Fruit fly (Drosophila melanogaster): ENCODE results near the gene Glyp.

The Glyp gene

dm6 chr2L:2172460-2173121, 42.0 kb downstream of the Glyp start:
- TF ChIP-seq ovo (GFP tag; optimal IDR thresholded peaks at IDR 0.05) (peak; percentile 9), toe (GFP tag; optimal IDR thresholded peaks at IDR 0.05) (no peak), CG12768 (GFP tag; optimal IDR thresholded peaks at IDR 0.05) (no peak)

DNA sequence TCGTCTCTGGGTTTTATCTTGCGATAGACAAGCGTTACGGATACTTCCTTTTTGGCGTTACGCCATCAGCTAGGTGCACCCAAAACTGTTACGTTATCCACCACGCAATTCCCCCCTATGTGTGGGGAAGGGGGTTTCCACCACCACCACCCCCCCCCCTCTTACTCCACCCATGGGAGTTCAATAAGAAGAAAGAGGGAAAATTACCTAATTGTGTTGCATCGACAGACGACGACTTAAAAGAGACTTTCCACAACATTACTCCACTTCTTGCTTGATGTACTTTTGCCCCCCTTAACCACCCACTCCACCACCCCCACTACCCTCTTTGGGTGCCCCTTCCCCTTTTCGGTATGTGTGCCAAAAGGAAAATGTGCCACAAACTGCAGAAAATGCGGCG, 42.6 kb downstream of the Glyp start:
- TF ChIP-seq CG33017 (tag; optimal IDR thresholded peaks at IDR 0.05) (no peak), CG14711 (tag; optimal IDR thresholded peaks at IDR 0.05) (no peak), Hr96 (GFP tag; optimal IDR thresholded peaks at IDR 0.05) (no peak), toe (GFP tag; optimal IDR thresholded peaks at IDR 0.05) (no peak)

DNA sequence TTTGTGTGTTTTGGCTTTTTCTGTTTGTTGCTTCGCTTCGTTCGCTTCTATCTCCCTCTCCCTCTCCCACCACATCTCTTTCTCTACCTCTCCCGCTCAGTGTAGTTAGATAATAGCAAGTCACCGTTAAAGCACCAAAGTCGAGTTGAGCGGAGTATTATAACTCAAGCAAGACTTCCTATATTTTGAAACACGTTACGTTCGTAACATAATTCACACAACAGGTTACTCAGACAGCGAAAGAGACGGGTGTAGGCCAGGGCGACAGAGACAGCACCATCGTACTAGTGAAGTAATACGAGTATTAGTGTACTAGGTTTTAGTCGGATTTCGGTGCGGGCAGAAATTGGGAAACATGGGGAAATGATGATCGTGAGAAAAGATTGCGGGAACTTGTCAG, 43.0 kb downstream of the Glyp start:
- no peak for TF ChIP-seq ovo (GFP tag; optimal IDR thresholded peaks at IDR 0.05)
- TF ChIP-seq CG12768 (GFP tag; optimal IDR thresholded peaks at IDR 0.05): no peak
- no peak for TF ChIP-seq Crg-1 (GFP tag; optimal IDR thresholded peaks at IDR 0.05)
- no peak for TF ChIP-seq CG33017 (tag; optimal IDR thresholded peaks at IDR 0.05)

DNA sequence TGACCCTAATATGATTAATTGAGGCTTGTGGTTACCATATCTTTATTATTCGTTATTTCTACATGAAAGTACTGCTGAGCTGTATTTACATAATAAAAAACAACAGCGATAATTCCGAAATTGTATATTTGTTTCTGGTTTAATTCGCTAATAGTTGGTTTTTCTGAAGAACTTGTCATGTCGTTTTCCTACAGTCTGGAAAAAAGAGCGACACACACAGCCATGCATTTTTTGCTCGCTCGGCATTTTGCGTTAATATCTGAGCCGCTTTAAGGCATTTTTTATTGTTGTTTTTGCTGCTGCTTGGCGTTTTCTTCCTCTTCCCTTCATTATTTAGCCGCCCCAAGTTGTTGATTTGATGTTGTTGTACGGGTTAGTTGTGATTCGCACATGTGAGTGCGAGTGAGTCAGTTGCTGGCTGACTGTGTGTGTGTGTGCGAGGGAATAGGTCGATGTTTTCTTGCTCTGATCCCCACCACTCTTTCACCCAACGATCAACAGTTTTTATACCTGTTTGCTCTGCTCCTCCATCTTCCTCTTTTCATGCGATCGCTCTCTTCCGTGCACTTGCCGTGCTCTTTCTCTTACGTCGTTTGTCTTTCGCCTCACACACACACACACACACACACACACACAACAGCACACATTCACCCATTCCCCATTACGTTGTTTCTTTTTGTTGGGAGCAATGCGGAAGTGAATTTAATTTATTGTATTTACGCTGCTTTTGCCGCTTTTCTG, 44.6 kb downstream of the Glyp start:
- TF ChIP-seq cic (GFP tag; optimal IDR thresholded peaks at IDR 0.05) (peak; percentile 62), Clk (GFP tag; optimal IDR thresholded peaks at IDR 0.05) (no peak), kay (GFP tag; ENCODE audit: borderline replicate concordance) (peak; percentile 97), ovo (GFP tag; optimal IDR thresholded peaks at IDR 0.05) (peak; percentile 30), CG14711 (tag; optimal IDR thresholded peaks at IDR 0.05) (peak; percentile 11), CG12768 (GFP tag; optimal IDR thresholded peaks at IDR 0.05) (peak; percentile 17), Mnt (GFP tag; optimal IDR thresholded peaks at IDR 0.05) (peak; percentile 89), tj (GFP tag; optimal IDR thresholded peaks at IDR 0.05) (peak; percentile 99), cnc (optimal IDR thresholded peaks at IDR 0.05) (no peak), CG33017 (tag; optimal IDR thresholded peaks at IDR 0.05) (peak; percentile 46), pad (GFP tag; optimal IDR thresholded peaks at IDR 0.05) (peak; percentile 55), CG7045 (GFP tag; optimal IDR thresholded peaks at IDR 0.05) (no peak)

DNA sequence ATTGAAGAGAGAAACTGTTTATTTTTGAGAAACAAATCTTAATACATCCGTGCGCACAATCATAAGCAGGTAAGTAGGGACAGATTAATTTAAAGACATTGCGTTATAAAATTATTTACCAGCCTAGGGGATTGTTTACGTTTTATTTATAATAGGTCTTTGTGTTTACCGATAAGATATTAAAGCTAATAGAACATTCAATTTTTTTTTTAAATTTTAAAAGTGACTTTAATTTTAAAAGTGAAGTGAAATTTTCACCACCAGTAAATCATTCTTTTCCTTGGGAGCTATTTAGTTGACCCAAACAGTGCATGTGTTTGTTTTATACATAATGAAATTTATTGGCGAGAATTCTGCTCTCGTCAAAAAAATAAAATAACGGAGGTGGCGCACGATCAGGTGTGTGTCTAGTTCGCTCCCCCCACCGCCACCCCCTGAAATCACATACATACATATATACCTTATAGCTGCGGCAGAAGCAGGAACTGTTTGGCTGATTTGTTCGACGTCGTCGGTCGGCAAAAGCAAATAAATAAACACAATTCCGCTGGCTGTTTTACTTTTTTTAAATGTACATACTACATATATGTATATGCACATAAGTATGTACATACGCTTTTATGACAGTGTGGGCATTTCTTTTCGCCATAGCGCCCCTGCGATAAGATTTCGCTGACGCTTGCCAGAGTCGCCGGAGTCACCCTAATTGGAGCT, 45.5 kb downstream of the Glyp start:
- TF ChIP-seq bab1 (GFP tag; optimal IDR thresholded peaks at IDR 0.05): peak; percentile 74
- TF ChIP-seq Crg-1 (GFP tag; optimal IDR thresholded peaks at IDR 0.05): no peak
- TF ChIP-seq tj (GFP tag; optimal IDR thresholded peaks at IDR 0.05): peak; percentile 98
- peak; percentile 68 for TF ChIP-seq CG11617 (GFP tag; optimal IDR thresholded peaks at IDR 0.05)
- TF ChIP-seq CG1620 (GFP tag; optimal IDR thresholded peaks at IDR 0.05): no peak
- peak; percentile 72 for TF ChIP-seq CG14711 (tag; optimal IDR thresholded peaks at IDR 0.05)
- peak; percentile 61 for TF ChIP-seq CG7045 (GFP tag; optimal IDR thresholded peaks at IDR 0.05)
- peak; percentile 58 for TF ChIP-seq ovo (GFP tag; optimal IDR thresholded peaks at IDR 0.05)
- TF ChIP-seq pad (GFP tag; optimal IDR thresholded peaks at IDR 0.05): peak; percentile 21
- TF ChIP-seq Hr96 (GFP tag; optimal IDR thresholded peaks at IDR 0.05): peak; percentile 74
- peak; percentile 19 for TF ChIP-seq Mnt (GFP tag; optimal IDR thresholded peaks at IDR 0.05)
- peak; percentile 88 for TF ChIP-seq CG33017 (tag; optimal IDR thresholded peaks at IDR 0.05)
- no peak for TF ChIP-seq Clk (GFP tag; optimal IDR thresholded peaks at IDR 0.05)
- TF ChIP-seq cnc (optimal IDR thresholded peaks at IDR 0.05): no peak
- peak; percentile 21 for TF ChIP-seq cic (GFP tag; optimal IDR thresholded peaks at IDR 0.05)
- peak; percentile 83 for TF ChIP-seq CG7101 (tag; optimal IDR thresholded peaks at IDR 0.05)
- TF ChIP-seq CG5204 (GFP tag; optimal IDR thresholded peaks at IDR 0.05): peak; percentile 68
- TF ChIP-seq kay (GFP tag; ENCODE audit: borderline replicate concordance): peak; percentile 27
- peak; percentile 42 for TF ChIP-seq toe (GFP tag; optimal IDR thresholded peaks at IDR 0.05)
- TF ChIP-seq CG12768 (GFP tag; optimal IDR thresholded peaks at IDR 0.05): peak; percentile 57

- TF ChIP-seq pad (GFP tag; optimal IDR thresholded peaks at IDR 0.05) (no peak), CG5204 (GFP tag; optimal IDR thresholded peaks at IDR 0.05) (peak; percentile 27), CG12768 (GFP tag; optimal IDR thresholded peaks at IDR 0.05) (no peak), CG14711 (tag; optimal IDR thresholded peaks at IDR 0.05) (peak; percentile 33), Crg-1 (GFP tag; optimal IDR thresholded peaks at IDR 0.05) (no peak), cic (GFP tag; optimal IDR thresholded peaks at IDR 0.05) (no peak), kay (GFP tag; ENCODE audit: borderline replicate concordance) (peak; percentile 71), cnc (optimal IDR thresholded peaks at IDR 0.05) (no peak)
These were observed 46.8 kb downstream of the Glyp start for dm6 chr2L:2177312-2177968.
